Worm (Caenorhabditis elegans): ENCODE measurements around the gene F26F2.5.

Gene F26F2.5

ce11 chrV:20573392-20573791 is at the start of gene F26F2.5:
Gene F26F2.5 (plus strand): TSS chrV:20573692.
- TF ChIP-seq nhr-129 (tag; optimal IDR thresholded peaks at IDR 0.05) (no peak), sma-3 (GFP tag; optimal IDR thresholded peaks at IDR 0.05) (no peak), R02D3.7 (tag; optimal IDR thresholded peaks at IDR 0.05) (no peak), elt-1 (tag; optimal IDR thresholded peaks at IDR 0.05) (no peak), ZK546.5 (tag; optimal IDR thresholded peaks at IDR 0.05) (no peak), ama-1 (optimal IDR thresholded peaks at IDR 0.05) (no peak), lsy-2 (tag; optimal IDR thresholded peaks at IDR 0.05) (no peak), peb-1 (tag; optimal IDR thresholded peaks at IDR 0.05) (no peak), unc-39 (tag; optimal IDR thresholded peaks at IDR 0.05) (no peak), mdl-1 (tag; optimal IDR thresholded peaks at IDR 0.05) (no peak), nhr-6 (tag; optimal IDR thresholded peaks at IDR 0.05) (no peak), lin-13 (GFP tag; optimal IDR thresholded peaks at IDR 0.05) (no peak), nhr-10 (tag; optimal IDR thresholded peaks at IDR 0.05) (no peak), crh-2 (tag; optimal IDR thresholded peaks at IDR 0.05) (no peak), sem-4 (tag; optimal IDR thresholded peaks at IDR 0.05) (no peak), ztf-11 (tag; optimal IDR thresholded peaks at IDR 0.05) (no peak), C34F6.9 (tag; optimal IDR thresholded peaks at IDR 0.05) (no peak), nhr-12 (tag; optimal IDR thresholded peaks at IDR 0.05) (no peak), egl-27 (tag; optimal IDR thresholded peaks at IDR 0.05) (no peak)

DNA sequence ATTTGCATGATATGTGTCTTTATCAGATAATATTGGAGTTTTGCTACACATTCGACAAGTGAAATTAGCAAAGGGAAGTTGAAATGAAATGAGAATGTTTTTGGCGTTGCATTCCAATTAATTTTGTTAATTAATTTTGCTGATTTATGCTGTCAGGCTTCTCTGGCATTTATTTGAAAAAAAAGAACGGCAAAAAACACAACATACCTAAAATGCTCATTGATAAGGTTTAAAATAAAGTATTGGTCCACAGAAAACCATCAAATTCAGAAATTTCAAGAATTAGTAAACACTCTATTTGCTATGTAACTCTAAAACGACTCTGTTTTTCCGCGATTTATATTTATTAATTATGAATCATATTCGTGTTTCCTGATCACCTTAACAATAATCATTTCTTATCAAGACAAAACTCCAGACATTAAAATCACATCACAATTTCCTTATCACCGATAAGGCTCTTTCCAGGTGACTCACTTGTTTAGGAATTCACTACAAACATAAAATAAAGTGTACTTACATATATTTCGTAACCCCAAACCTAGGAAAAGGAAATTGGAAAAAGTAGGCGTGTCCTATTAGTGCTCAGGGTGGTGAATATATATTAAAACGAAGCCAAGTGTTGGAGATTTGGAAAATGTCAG is 47.6 kb upstream of the F26F2.5 start, which contains the start of the genes srh-166 and Y38H6C.24:
srh-166 (minus strand) TSS at position 51 of the 644 bp plus-strand sequence.
Y38H6C.24 (plus strand) TSS at position 620 of the 644 bp plus-strand sequence.
- no peak for TF ChIP-seq Y55F3AM.14 (GFP tag; optimal IDR thresholded peaks at IDR 0.05)
- no peak for TF ChIP-seq unc-62 (GFP tag; optimal IDR thresholded peaks at IDR 0.05)
- TF ChIP-seq skn-1 (tag; optimal IDR thresholded peaks at IDR 0.05): no peak
- TF ChIP-seq nhr-77 (tag; optimal IDR thresholded peaks at IDR 0.05): no peak
- peak; percentile 98 for TF ChIP-seq fos-1 (tag; optimal IDR thresholded peaks at IDR 0.05)
- TF ChIP-seq blmp-1 (tag; optimal IDR thresholded peaks at IDR 0.05; ENCODE audit: insufficient read depth): no peak
- peak; percentile 64 for TF ChIP-seq sma-9 (GFP tag; optimal IDR thresholded peaks at IDR 0.05)
- no peak for TF ChIP-seq sma-9 (tag; optimal IDR thresholded peaks at IDR 0.05)
- TF ChIP-seq gmeb-1 (tag; optimal IDR thresholded peaks at IDR 0.05): peak; percentile 17
- TF ChIP-seq sem-4 (tag; optimal IDR thresholded peaks at IDR 0.05): no peak
- TF ChIP-seq ztf-11 (tag; optimal IDR thresholded peaks at IDR 0.05): no peak

ce11 chrV:20527493-20527892 is 46.0 kb upstream of the F26F2.5 start, which contains the start of gene Y38H6C.13:
Gene Y38H6C.13 (plus strand): TSS chrV:20527793.
- TF ChIP-seq ama-1 (optimal IDR thresholded peaks at IDR 0.05) (no peak), Y55F3AM.14 (GFP tag; optimal IDR thresholded peaks at IDR 0.05) (no peak), sma-9 (GFP tag; optimal IDR thresholded peaks at IDR 0.05) (no peak), sma-9 (tag; optimal IDR thresholded peaks at IDR 0.05) (no peak), skn-1 (tag; optimal IDR thresholded peaks at IDR 0.05) (no peak), nhr-129 (tag; optimal IDR thresholded peaks at IDR 0.05) (no peak), ztf-1 (GFP tag; conservative IDR thresholded peaks at IDR 0.05) (no peak), nhr-25 (tag; optimal IDR thresholded peaks at IDR 0.05) (no peak), gmeb-1 (tag; optimal IDR thresholded peaks at IDR 0.05) (no peak), dmd-4 (tag; optimal IDR thresholded peaks at IDR 0.05) (no peak), mbf-1 (tag; optimal IDR thresholded peaks at IDR 0.05) (no peak), snpc-4 (tag; optimal IDR thresholded peaks at IDR 0.05) (no peak), nhr-21 (tag; optimal IDR thresholded peaks at IDR 0.05) (no peak), F13H6.1 (tag; optimal IDR thresholded peaks at IDR 0.05) (no peak), ZK546.5 (tag; optimal IDR thresholded peaks at IDR 0.05) (no peak), egl-27 (tag; optimal IDR thresholded peaks at IDR 0.05) (no peak), mab-5 (tag; optimal IDR thresholded peaks at IDR 0.05) (no peak), lin-11 (tag; optimal IDR thresholded peaks at IDR 0.05) (no peak)

ce11 chrV:20534072-20534471 is 39.4 kb upstream of the F26F2.5 start, which contains the start of gene famh-161:
Gene famh-161 (minus strand): TSS chrV:20534172.
- TF ChIP-seq sma-9 (GFP tag; optimal IDR thresholded peaks at IDR 0.05) (no peak), sma-9 (tag; optimal IDR thresholded peaks at IDR 0.05) (no peak), nhr-11 (tag; optimal IDR thresholded peaks at IDR 0.05) (no peak)
